Fruit fly (Drosophila melanogaster) whole organism, embryonic: ENCODE measurements around the gene CG12016.

Source experiments
- Ada2b ChIP-seq: fragments of 200-800 bp; sonication (Bioruptor generic); IDR thresholded peaks from 2 replicates; pipeline ENCODE4 v1.3.6; 2022; ENCODE audit warnings: missing biosample characterization, missing genetic modification characterization
- Atf3 ChIP-seq: fragments of 200-800 bp; sonication (Bioruptor generic); optimal IDR thresholded peaks from 3 replicates; lab custom pipeline; 2016; ENCODE audit warnings: missing biosample characterization, missing genetic modification characterization
- BtbVII ChIP-seq: fragments of 200-800 bp; sonication (Bioruptor generic); optimal IDR thresholded peaks from 3 replicates; lab custom pipeline; 2017; ENCODE audit warnings: missing biosample characterization, mild to moderate bottlenecking, missing genetic modification characterization
- CG10565 ChIP-seq: fragments of 200-800 bp; sonication (Bioruptor generic); optimal IDR thresholded peaks from 3 replicates; lab custom pipeline; 2016; ENCODE audit warnings: missing biosample characterization, mild to moderate bottlenecking, missing genetic modification characterization
- CG10654 ChIP-seq: fragments of 200-800 bp; sonication (Bioruptor generic); optimal IDR thresholded peaks from 2 replicates; lab custom pipeline; 2016; ENCODE audit warnings: missing biosample characterization, missing genetic modification characterization
- CG11456 ChIP-seq: fragments of 200-800 bp; sonication (Bioruptor generic); IDR thresholded peaks from 3 replicates; pipeline ENCODE4 v1.3.6; 2022; ENCODE audit warnings: missing biosample characterization, missing genetic modification characterization
- CG11696 ChIP-seq: fragments of 200-800 bp; sonication (Bioruptor generic); IDR thresholded peaks from 2 replicates; pipeline ENCODE4 v1.3.6; 2022; ENCODE audit warnings: missing biosample characterization, missing genetic modification characterization
- CG12391 ChIP-seq: fragments of 200-800 bp; sonication (Bioruptor generic); optimal IDR thresholded peaks from 3 replicates; lab custom pipeline; 2018; ENCODE audit warnings: missing biosample characterization, mild to moderate bottlenecking, missing genetic modification characterization, moderate library complexity
- CG13123 ChIP-seq: fragments of 200-800 bp; sonication (Bioruptor generic); optimal IDR thresholded peaks from 2 replicates; lab custom pipeline; 2016; ENCODE audit warnings: missing biosample characterization, missing genetic modification characterization
- CG13287 ChIP-seq: fragments of 200-800 bp; sonication (Bioruptor generic); IDR thresholded peaks from 2 replicates; pipeline ENCODE4 v1.3.6; 2022; ENCODE audit warnings: missing biosample characterization, missing genetic modification characterization; ENCODE audit not compliant: partially characterized antibody
- CG14710 ChIP-seq: fragments of 200-800 bp; sonication (Bioruptor generic); optimal IDR thresholded peaks from 3 replicates; lab custom pipeline; 2019; ENCODE audit warnings: missing biosample characterization, mild to moderate bottlenecking, missing genetic modification characterization, moderate library complexity
- CG14965 ChIP-seq: fragments of 200-800 bp; sonication (Bioruptor generic); optimal IDR thresholded peaks from 2 replicates; lab custom pipeline; 2016; ENCODE audit warnings: missing biosample characterization, missing genetic modification characterization, borderline replicate concordance
- CG15601 ChIP-seq: fragments of 200-800 bp; sonication (Bioruptor generic); optimal IDR thresholded peaks from 3 replicates; lab custom pipeline; 2019; ENCODE audit warnings: missing biosample characterization, mild to moderate bottlenecking, missing genetic modification characterization, moderate library complexity
- CG15696 ChIP-seq: fragments of 200-800 bp; sonication (Bioruptor generic); optimal IDR thresholded peaks from 2 replicates; lab custom pipeline; 2019; ENCODE audit warnings: missing biosample characterization, mild to moderate bottlenecking, missing genetic modification characterization, moderate library complexity
- CG17568 ChIP-seq: fragments of 200-800 bp; sonication (Bioruptor generic); optimal IDR thresholded peaks from 2 replicates; lab custom pipeline; 2018; ENCODE audit warnings: missing biosample characterization, mild to moderate bottlenecking, missing genetic modification characterization, moderate library complexity
- CG18619 ChIP-seq: fragments of 200-800 bp; sonication (Bioruptor generic); optimal IDR thresholded peaks from 3 replicates; lab custom pipeline; 2017; ENCODE audit warnings: missing biosample characterization, mild to moderate bottlenecking, missing genetic modification characterization
- CG31365 ChIP-seq: fragments of 200-800 bp; sonication (Bioruptor generic); optimal IDR thresholded peaks from 2 replicates; lab custom pipeline; 2018; ENCODE audit warnings: missing biosample characterization, mild to moderate bottlenecking, missing genetic modification characterization
- CG3838 ChIP-seq: fragments of 200-800 bp; sonication (Bioruptor generic); optimal IDR thresholded peaks from 3 replicates; lab custom pipeline; 2016; ENCODE audit warnings: missing biosample characterization, missing genetic modification characterization
- CG3847 ChIP-seq: fragments of 200-800 bp; sonication (Bioruptor generic); IDR thresholded peaks from 2 replicates; pipeline ENCODE4 v1.3.6; 2022; ENCODE audit warnings: missing biosample characterization, missing genetic modification characterization
- CG5245 ChIP-seq: fragments of 200-800 bp; sonication (Bioruptor generic); optimal IDR thresholded peaks from 3 replicates; lab custom pipeline; 2016; ENCODE audit warnings: missing biosample characterization, missing genetic modification characterization
- CG7963 ChIP-seq: fragments of 200-800 bp; sonication (Bioruptor generic); IDR thresholded peaks from 3 replicates; pipeline ENCODE4 v1.3.6; 2022; ENCODE audit warnings: missing biosample characterization, missing genetic modification characterization; ENCODE audit not compliant: partially characterized antibody
- CG8290 ChIP-seq, 3 experiments: fragments of 200-800 bp; sonication (Bioruptor generic); optimal IDR thresholded peaks; 2 replicates each; lab custom pipeline; 2016 to 2019; ENCODE audit warnings: missing biosample characterization in 3 of 3, missing genetic modification characterization in 3 of 3, mild to moderate bottlenecking in 2 of 3, moderate library complexity in 1 of 3
- CTCF ChIP-seq: fragments of 200-800 bp; sonication (Bioruptor generic); optimal IDR thresholded peaks from 2 replicates; lab custom pipeline; 2017; ENCODE audit warnings: missing biosample characterization, mild to moderate bottlenecking, missing genetic modification characterization, moderate library complexity
- Eip74EF ChIP-seq, 2 experiments: fragments of 200-800 bp in 1 of 2; fragments of >200 bp in 1 of 2; sonication (Bioruptor generic) in 1 of 2; optimal IDR thresholded peaks; 2 replicates each; lab custom pipeline; 2017 to 2019; ENCODE audit warnings: missing biosample characterization in 2 of 2, missing genetic modification characterization in 2 of 2, mild to moderate bottlenecking in 1 of 2, moderate library complexity in 1 of 2
- Jarid2 ChIP-seq: fragments of 200-800 bp; sonication (Bioruptor generic); optimal IDR thresholded peaks from 3 replicates; lab custom pipeline; 2017; ENCODE audit warnings: mild to moderate bottlenecking, missing biosample characterization, missing genetic modification reagents, missing genetic modification characterization
- Kr ChIP-seq: fragments of 200-800 bp; sonication (Bioruptor generic); optimal IDR thresholded peaks from 2 replicates; lab custom pipeline; 2017; ENCODE audit warnings: missing biosample characterization, mild to moderate bottlenecking, missing genetic modification characterization
- Optix ChIP-seq: fragments of 200-800 bp; sonication (Bioruptor generic); IDR thresholded peaks from 3 replicates; pipeline ENCODE4 v1.3.6; 2022; ENCODE audit warnings: missing biosample characterization, missing genetic modification characterization
- Poxn ChIP-seq: fragments of 200-800 bp; sonication (Bioruptor generic); IDR thresholded peaks from 2 replicates; pipeline ENCODE4 v1.3.6; 2022; ENCODE audit warnings: missing biosample characterization, missing genetic modification characterization
- Ptx1 ChIP-seq: fragments of 200-800 bp; sonication (Bioruptor generic); IDR thresholded peaks from 2 replicates; pipeline ENCODE4 v1.3.6; 2022; ENCODE audit warnings: missing biosample characterization, missing genetic modification characterization
- Six4 ChIP-seq: fragments of 200-800 bp; sonication (Bioruptor generic); optimal IDR thresholded peaks from 2 replicates; lab custom pipeline; 2016; ENCODE audit warnings: missing biosample characterization, missing genetic modification characterization
- Usf ChIP-seq: fragments of 200-800 bp; sonication (Bioruptor generic); optimal IDR thresholded peaks from 2 replicates; lab custom pipeline; 2017; ENCODE audit warnings: missing genotype, missing biosample characterization, missing genetic modification characterization
- Xbp1 ChIP-seq: fragments of 200-800 bp; sonication (Bioruptor generic); optimal IDR thresholded peaks from 3 replicates; lab custom pipeline; 2016; ENCODE audit warnings: missing biosample characterization, mild to moderate bottlenecking, missing genetic modification characterization
- az2 ChIP-seq: fragments of 200-800 bp; sonication (Bioruptor generic); optimal IDR thresholded peaks from 3 replicates; lab custom pipeline; 2016; ENCODE audit warnings: missing biosample characterization, missing genetic modification characterization
- bcd ChIP-seq: fragments of 200-800 bp; sonication (Bioruptor generic); optimal IDR thresholded peaks from 2 replicates; lab custom pipeline; 2017; ENCODE audit warnings: missing biosample characterization, mild to moderate bottlenecking, missing genetic modification characterization
- chinmo ChIP-seq: fragments of 200-800 bp; sonication (Bioruptor generic); IDR thresholded peaks from 4 replicates; pipeline ENCODE4 v1.3.6; 2022; ENCODE audit warnings: missing biosample characterization, missing genetic modification characterization; ENCODE audit not compliant: partially characterized antibody
- cwo ChIP-seq: fragments of 200-800 bp; sonication (Bioruptor generic); optimal IDR thresholded peaks from 3 replicates; lab custom pipeline; 2017; ENCODE audit warnings: missing biosample characterization, missing genetic modification characterization, mild to moderate bottlenecking, moderate library complexity, missing genetic modification reagents
- dpn ChIP-seq, 2 experiments: fragments of 200-800 bp; sonication (Bioruptor generic); optimal IDR thresholded peaks; 3 replicates each; lab custom pipeline; 2016; ENCODE audit warnings: missing biosample characterization in 2 of 2, missing genetic modification characterization in 2 of 2
- fd102C ChIP-seq: fragments of 200-800 bp; sonication (Bioruptor generic); optimal IDR thresholded peaks from 2 replicates; lab custom pipeline; 2018; ENCODE audit warnings: missing biosample characterization, mild to moderate bottlenecking, missing genetic modification characterization, moderate library complexity
- fd96Cb ChIP-seq: fragments of 200-800 bp; sonication (Bioruptor generic); optimal IDR thresholded peaks from 2 replicates; lab custom pipeline; 2018; ENCODE audit warnings: missing biosample characterization, mild to moderate bottlenecking, missing genetic modification characterization, moderate library complexity
- knrl ChIP-seq: fragments of 200-800 bp; sonication (Bioruptor generic); IDR thresholded peaks from 3 replicates; pipeline ENCODE4 v1.3.6; 2022; ENCODE audit warnings: missing biosample characterization, missing genetic modification characterization; ENCODE audit not compliant: partially characterized antibody
- lab ChIP-seq: fragments of 200-800 bp; sonication (Bioruptor generic); optimal IDR thresholded peaks from 3 replicates; lab custom pipeline; 2017; ENCODE audit warnings: missing biosample characterization, missing genetic modification characterization, mild to moderate bottlenecking, moderate library complexity, missing genetic modification reagents
- pan ChIP-seq, 4 experiments: fragments of >200 bp in 3 of 4; fragments of 200-800 bp in 1 of 4; sonication (Bioruptor generic) in 1 of 4; optimal IDR thresholded peaks in 3 of 4; IDR thresholded peaks in 1 of 4; 2 replicates each; pipeline versions ENCODE4 v1.3.6 to Lab custom; 2017 to 2022; ENCODE audit warnings: missing biosample characterization in 2 of 4, missing genetic modification characterization in 2 of 4, mixed read lengths in 1 of 4
- peb ChIP-seq: fragments of 200-800 bp; sonication (Bioruptor generic); IDR thresholded peaks from 2 replicates; pipeline ENCODE4 v1.3.6; 2022; ENCODE audit warnings: missing biosample characterization, missing genetic modification characterization
- psq ChIP-seq: fragments of 200-800 bp; sonication (Bioruptor generic); optimal IDR thresholded peaks from 2 replicates; lab custom pipeline; 2017; ENCODE audit warnings: missing biosample characterization, missing genetic modification characterization
- pzg ChIP-seq: fragments of 200-800 bp; sonication (Bioruptor generic); optimal IDR thresholded peaks from 3 replicates; lab custom pipeline; 2018; ENCODE audit warnings: missing biosample characterization, mild to moderate bottlenecking, missing genetic modification characterization, moderate library complexity
- ro ChIP-seq: fragments of 200-800 bp; sonication (Bioruptor generic); IDR thresholded peaks from 2 replicates; pipeline ENCODE4 v1.3.6; 2022; ENCODE audit warnings: missing biosample characterization, missing genetic modification characterization
- sens ChIP-seq: fragments of 200-800 bp; sonication (Bioruptor generic); peaks from one replicate; lab custom pipeline; 2016; ENCODE audit warnings: missing biosample characterization, missing genetic modification characterization
- sisA ChIP-seq: fragments of 200-800 bp; sonication (Bioruptor generic); IDR thresholded peaks from 2 replicates; pipeline ENCODE4 v1.3.6; 2022; ENCODE audit warnings: missing biosample characterization, missing genetic modification characterization
- tll ChIP-seq, 2 experiments: fragments of 200-800 bp in 1 of 2; fragments of >200 bp in 1 of 2; sonication (Bioruptor generic) in 1 of 2; optimal IDR thresholded peaks; 2 replicates each; lab custom pipeline; 2017 to 2019; ENCODE audit warnings: missing biosample characterization in 2 of 2, missing genetic modification characterization in 2 of 2, mild to moderate bottlenecking in 1 of 2, moderate library complexity in 1 of 2
- tx ChIP-seq: fragments of 200-800 bp; sonication (Bioruptor generic); optimal IDR thresholded peaks from 2 replicates; lab custom pipeline; 2016; ENCODE audit warnings: missing biosample characterization, missing genetic modification characterization

The CG12016 gene

dm6 chr3L:3288414-3288813, 30.9 kb upstream of the CG12016 start (continued):
- TF ChIP-seq CG10565 (no peak), pan (optimal IDR thresholded peaks at IDR 0.05; lab: Kevin White, UChicago) (no peak), pan (GFP tag; optimal IDR thresholded peaks at IDR 0.05 in 1 of 2, IDR thresholded peaks at IDR 0.05 in 1 of 2) (peak in 1 of 2 experiments; percentile 48), CTCF (peak; percentile 98), CG13287 (GFP tag; lab: Robert Waterston, UW) (no peak), CG17568 (GFP tag; lab: Kevin White, UChicago) (no peak), bcd (GFP tag; lab: Kevin White, UChicago) (no peak), tx (no peak), psq (GFP tag; lab: Kevin White, UChicago) (no peak), CG14965 (no peak), CG10654 (GFP tag; lab: Kevin White, UChicago) (peak; percentile 35), Ada2b (GFP tag; lab: Robert Waterston, UW) (no peak; the same call in 1 of the 2 replicates), CG7963 (GFP tag; lab: Robert Waterston, UW) (no peak), knrl (GFP tag; lab: Robert Waterston, UW) (no peak), CG14710 (tag; lab: Kevin White, UChicago) (no peak), fd96Cb (peak; percentile 3), sens (GFP tag; lab: Kevin White, UChicago) (no peak), lab (GFP tag; lab: Kevin White, UChicago) (no peak), Usf (no peak), BtbVII (GFP tag; lab: Kevin White, UChicago) (no peak), CG12391 (tag; lab: Kevin White, UChicago) (no peak), Xbp1 (GFP tag; lab: Kevin White, UChicago) (peak; percentile 31), Atf3 (GFP tag; lab: Kevin White, UChicago) (no peak), Jarid2 (GFP tag; lab: Kevin White, UChicago) (peak; percentile 4), Kr (no peak), CG18619 (GFP tag; lab: Kevin White, UChicago) (no peak), CG5245 (peak; percentile 52), sisA (peak; percentile 56), az2 (no peak), Eip74EF (GFP tag; optimal IDR thresholded peaks at IDR 0.05; lab: Kevin White, UChicago) (no peak), CG11456 (GFP tag; lab: Robert Waterston, UW) (peak; percentile 93), pzg (GFP tag; lab: Kevin White, UChicago) (no peak), cwo (GFP tag; lab: Kevin White, UChicago) (no peak), Poxn (GFP tag; lab: Robert Waterston, UW) (no peak), chinmo (GFP tag; lab: Robert Waterston, UW) (no peak), CG3838 (GFP tag; lab: Kevin White, UChicago) (no peak), dpn (GFP tag; optimal IDR thresholded peaks at IDR 0.05; lab: Kevin White, UChicago) (no peak), Ptx1 (GFP tag; lab: Robert Waterston, UW) (peak; percentile 60), CG15696 (peak; percentile 18), CG13123 (GFP tag; lab: Kevin White, UChicago) (no peak), Six4 (GFP tag; lab: Kevin White, UChicago) (peak; percentile 42), CG11696 (no peak), tll (GFP tag; optimal IDR thresholded peaks at IDR 0.05; lab: Kevin White, UChicago) (no peak), peb (GFP tag; lab: Robert Waterston, UW) (no peak), fd102C (no peak), CG3847 (GFP tag; lab: Robert Waterston, UW) (peak; percentile 28; the same call in 1 of the 2 replicates), ro (GFP tag; lab: Robert Waterston, UW) (no peak), CG8290 (GFP tag; optimal IDR thresholded peaks at IDR 0.05; lab: Kevin White, UChicago) (no peak), CG8290 (tag; optimal IDR thresholded peaks at IDR 0.05; lab: Kevin White, UChicago) (no peak), CG15601 (no peak), Optix (GFP tag; lab: Robert Waterston, UW) (no peak), CG31365 (no peak)
